Fruit fly (Drosophila melanogaster) whole organism, embryonic: ENCODE measurements around the gene ClC-a.

ENCODE experiments used
- CG11085 ChIP-seq: fragments of 200-800 bp; sonication (Bioruptor generic); IDR thresholded peaks from 2 replicates; pipeline ENCODE4 v1.3.6; 2022; ENCODE audit warnings: missing biosample characterization, missing genetic modification characterization
- CG11093 ChIP-seq: fragments of 200-800 bp; sonication (Bioruptor generic); IDR thresholded peaks from 3 replicates; pipeline ENCODE4 v1.3.6; 2022; ENCODE audit warnings: missing biosample characterization, missing genetic modification characterization
- CG11398 ChIP-seq: fragments of 200-800 bp; sonication (Bioruptor generic); optimal IDR thresholded peaks from 2 replicates; lab custom pipeline; 2016; ENCODE audit warnings: missing biosample characterization, missing genetic modification characterization
- CG11456 ChIP-seq: fragments of 200-800 bp; sonication (Bioruptor generic); IDR thresholded peaks from 3 replicates; pipeline ENCODE4 v1.3.6; 2022; ENCODE audit warnings: missing biosample characterization, missing genetic modification characterization
- CG11560 ChIP-seq: fragments of 200-800 bp; sonication (Bioruptor generic); IDR thresholded peaks from 3 replicates; pipeline ENCODE4 v1.3.6; 2022; ENCODE audit warnings: missing biosample characterization, missing genetic modification characterization
- CG12104 ChIP-seq: fragments of 200-800 bp; sonication (Bioruptor generic); optimal IDR thresholded peaks from 3 replicates; lab custom pipeline; 2016; ENCODE audit warnings: missing biosample characterization, missing genetic modification characterization
- CG12236 ChIP-seq: fragments of 200-800 bp; sonication (Bioruptor generic); optimal IDR thresholded peaks from 2 replicates; lab custom pipeline; 2016; ENCODE audit warnings: missing biosample characterization, missing genetic modification characterization
- CG14014 ChIP-seq: fragments of 200-800 bp; sonication (Bioruptor generic); IDR thresholded peaks from 2 replicates; pipeline ENCODE4 v1.3.6; 2022; ENCODE audit warnings: missing biosample characterization, missing genetic modification characterization
- CG14860 ChIP-seq: fragments of 200-800 bp; sonication (Bioruptor generic); IDR thresholded peaks from 3 replicates; pipeline ENCODE4 v1.3.6; 2022; ENCODE audit warnings: missing biosample characterization, missing genetic modification characterization; ENCODE audit not compliant: partially characterized antibody
- CG17328 ChIP-seq: fragments of 200-800 bp; sonication (Bioruptor generic); IDR thresholded peaks from 2 replicates; pipeline ENCODE4 v1.3.6; 2022; ENCODE audit warnings: missing biosample characterization, missing genetic modification characterization
- CG2712 ChIP-seq: fragments of 200-800 bp; optimal IDR thresholded peaks from 3 replicates; lab custom pipeline; 2019; ENCODE audit warnings: missing biosample characterization, mild to moderate bottlenecking, missing genetic modification characterization, moderate library complexity
- CG3163 ChIP-seq: fragments of 200-800 bp; sonication (Bioruptor generic); optimal IDR thresholded peaks from 3 replicates; lab custom pipeline; 2016; ENCODE audit warnings: missing biosample characterization, missing genetic modification characterization
- CG4328 ChIP-seq: fragments of 200-800 bp; sonication (Bioruptor generic); optimal IDR thresholded peaks from 3 replicates; lab custom pipeline; 2017; ENCODE audit warnings: missing biosample characterization, missing genetic modification reagents, missing genetic modification characterization
- CG6254 ChIP-seq: fragments of 200-800 bp; sonication (Bioruptor generic); optimal IDR thresholded peaks from 3 replicates; lab custom pipeline; 2017; ENCODE audit warnings: mild to moderate bottlenecking, missing biosample characterization, missing genetic modification reagents, missing genetic modification characterization
- CG7372 ChIP-seq: fragments of 200-800 bp; sonication (Bioruptor generic); IDR thresholded peaks from 2 replicates; pipeline ENCODE4 v1.3.6; 2022; ENCODE audit warnings: missing biosample characterization, missing genetic modification characterization
- CG7745 ChIP-seq: fragments of 200-800 bp; sonication (Bioruptor generic); optimal IDR thresholded peaks from 2 replicates; lab custom pipeline; 2018; ENCODE audit warnings: missing biosample characterization, mild to moderate bottlenecking, missing genetic modification characterization, moderate library complexity
- Dbx ChIP-seq: fragments of 200-800 bp; sonication (Bioruptor generic); IDR thresholded peaks from 3 replicates; pipeline ENCODE4 v1.3.6; 2022; ENCODE audit warnings: missing biosample characterization, missing genetic modification characterization
- Dip2 ChIP-seq: fragments of 200-800 bp; sonication (Bioruptor generic); IDR thresholded peaks from 2 replicates; pipeline ENCODE4 v1.3.6; 2022; ENCODE audit warnings: missing biosample characterization, missing genetic modification characterization
- Doc3 ChIP-seq: fragments of 200-800 bp; sonication (Bioruptor generic); IDR thresholded peaks from 3 replicates; pipeline ENCODE4 v1.3.6; 2022; ENCODE audit warnings: missing biosample characterization, missing genetic modification characterization; ENCODE audit not compliant: partially characterized antibody
- Dp ChIP-seq: fragments of 200-800 bp; sonication (Bioruptor generic); optimal IDR thresholded peaks from 2 replicates; lab custom pipeline; 2018; ENCODE audit warnings: missing biosample characterization, mild to moderate bottlenecking, missing genetic modification characterization, moderate library complexity
- Elba2 ChIP-seq: fragments of 200-800 bp; sonication (Bioruptor generic); optimal IDR thresholded peaks from 3 replicates; lab custom pipeline; 2016; ENCODE audit warnings: missing biosample characterization, missing genetic modification characterization
- HHEX ChIP-seq: fragments of 200-800 bp; sonication (Bioruptor generic); optimal IDR thresholded peaks from 3 replicates; lab custom pipeline; 2017; ENCODE audit warnings: missing biosample characterization, mild to moderate bottlenecking, missing genetic modification characterization, missing genetic modification reagents
- HLH4C ChIP-seq: fragments of 200-800 bp; sonication (Bioruptor generic); IDR thresholded peaks from 3 replicates; pipeline ENCODE4 v1.3.6; 2022; ENCODE audit warnings: missing biosample characterization, missing genetic modification characterization; ENCODE audit not compliant: partially characterized antibody
- Hr78 ChIP-seq, 2 experiments: fragments of 200-800 bp in 1 of 2; fragments of >200 bp in 1 of 2; sonication (Bioruptor generic) in 1 of 2; optimal IDR thresholded peaks; 2 replicates each; lab custom pipeline; 2017 to 2019; ENCODE audit warnings: missing biosample characterization in 2 of 2, missing genetic modification characterization in 2 of 2, mild to moderate bottlenecking in 1 of 2, moderate library complexity in 1 of 2
- NC2β ChIP-seq: fragments of 200-800 bp; sonication (Bioruptor generic); optimal IDR thresholded peaks from 2 replicates; lab custom pipeline; 2016; ENCODE audit warnings: missing biosample characterization, missing genetic modification characterization
- Side ChIP-seq: fragments of 200-800 bp; sonication (Bioruptor generic); optimal IDR thresholded peaks from 2 replicates; lab custom pipeline; 2016; ENCODE audit warnings: missing biosample characterization, missing genetic modification characterization
- Sin3A ChIP-seq: fragments of >200 bp; optimal IDR thresholded peaks from 2 replicates; lab custom pipeline; 2018
- Sox100B ChIP-seq: fragments of 200-800 bp; sonication (Bioruptor generic); optimal IDR thresholded peaks from 3 replicates; lab custom pipeline; 2018; ENCODE audit warnings: missing biosample characterization, mild to moderate bottlenecking, missing genetic modification characterization
- Sry-β ChIP-seq: fragments of 200-800 bp; sonication (Bioruptor generic); optimal IDR thresholded peaks from 2 replicates; lab custom pipeline; 2018; ENCODE audit warnings: missing biosample characterization, mild to moderate bottlenecking, missing genetic modification characterization, moderate library complexity
- TFAM ChIP-seq: fragments of 200-800 bp; sonication (Bioruptor generic); optimal IDR thresholded peaks from 2 replicates; lab custom pipeline; 2017; ENCODE audit warnings: missing biosample characterization, missing genetic modification characterization, inconsistent platforms
- Xrp1 ChIP-seq: fragments of 200-800 bp; sonication (Bioruptor generic); IDR thresholded peaks from 2 replicates; pipeline ENCODE4 v1.3.6; 2022; ENCODE audit warnings: missing biosample characterization, missing genetic modification characterization
- ab ChIP-seq: fragments of 200-800 bp; sonication (Bioruptor generic); optimal IDR thresholded peaks from 2 replicates; lab custom pipeline; 2016; ENCODE audit warnings: missing biosample characterization, missing genetic modification characterization
- bab2 ChIP-seq: fragments of 200-800 bp; sonication (Bioruptor generic); optimal IDR thresholded peaks from 2 replicates; lab custom pipeline; 2016; ENCODE audit warnings: missing biosample characterization, missing genetic modification characterization
- bbx ChIP-seq: fragments of 200-800 bp; sonication (Bioruptor generic); IDR thresholded peaks from 2 replicates; pipeline ENCODE4 v1.3.6; 2022; ENCODE audit warnings: missing biosample characterization, missing genetic modification characterization; ENCODE audit not compliant: partially characterized antibody
- chm ChIP-seq: fragments of 200-800 bp; sonication (Bioruptor generic); IDR thresholded peaks from 2 replicates; pipeline ENCODE4 v1.3.6; 2022; ENCODE audit warnings: missing biosample characterization, missing genetic modification characterization
- ci ChIP-seq: fragments of 200-800 bp; sonication (Bioruptor generic); IDR thresholded peaks from 3 replicates; pipeline ENCODE4 v1.3.6; 2022; ENCODE audit warnings: missing biosample characterization, missing genetic modification characterization
- dm ChIP-seq: fragments of 200-800 bp; sonication (Bioruptor generic); optimal IDR thresholded peaks from 3 replicates; lab custom pipeline; 2016; ENCODE audit warnings: missing biosample characterization, missing genetic modification characterization
- ems ChIP-seq: fragments of 200-800 bp; sonication (Bioruptor generic); optimal IDR thresholded peaks from 3 replicates; lab custom pipeline; 2016; ENCODE audit warnings: missing biosample characterization, missing genetic modification characterization
- eve ChIP-seq, 2 experiments: fragments of >200 bp; optimal IDR thresholded peaks; 2 replicates each; lab custom pipeline; 2017; ENCODE audit warnings: missing biosample characterization in 2 of 2, missing genetic modification characterization in 2 of 2
- fd96Cb ChIP-seq: fragments of 200-800 bp; sonication (Bioruptor generic); optimal IDR thresholded peaks from 2 replicates; lab custom pipeline; 2018; ENCODE audit warnings: missing biosample characterization, mild to moderate bottlenecking, missing genetic modification characterization, moderate library complexity
- fu2 ChIP-seq: fragments of 200-800 bp; sonication (Bioruptor generic); optimal IDR thresholded peaks from 2 replicates; lab custom pipeline; 2016; ENCODE audit warnings: missing biosample characterization, missing genetic modification characterization
- gt ChIP-seq: fragments of 200-800 bp; sonication (Bioruptor generic); IDR thresholded peaks from 2 replicates; pipeline ENCODE4 v1.3.6; 2022; ENCODE audit warnings: missing biosample characterization, missing genetic modification characterization
- pb ChIP-seq: fragments of 200-800 bp; sonication (Bioruptor generic); optimal IDR thresholded peaks from 3 replicates; lab custom pipeline; 2016; ENCODE audit warnings: missing biosample characterization, missing genetic modification characterization
- peb ChIP-seq: fragments of 200-800 bp; sonication (Bioruptor generic); IDR thresholded peaks from 2 replicates; pipeline ENCODE4 v1.3.6; 2022; ENCODE audit warnings: missing biosample characterization, missing genetic modification characterization
- phol ChIP-seq: fragments of 200-800 bp; sonication (Bioruptor generic); optimal IDR thresholded peaks from 3 replicates; lab custom pipeline; 2018; ENCODE audit warnings: missing biosample characterization, mild to moderate bottlenecking, missing genetic modification characterization, moderate library complexity
- ranshi ChIP-seq: fragments of 200-800 bp; sonication (Bioruptor generic); IDR thresholded peaks from 2 replicates; pipeline ENCODE4 v1.3.6; 2022; ENCODE audit warnings: missing biosample characterization, missing genetic modification characterization
- schlank ChIP-seq: fragments of 200-800 bp; sonication (Bioruptor generic); optimal IDR thresholded peaks from 2 replicates; lab custom pipeline; 2018; ENCODE audit warnings: missing biosample characterization, mild to moderate bottlenecking, missing genetic modification characterization
- sim ChIP-seq: fragments of 200-800 bp; sonication (Bioruptor generic); IDR thresholded peaks from 2 replicates; pipeline ENCODE4 v1.3.6; 2022; ENCODE audit warnings: missing biosample characterization, missing genetic modification characterization
- sr ChIP-seq: fragments of 200-800 bp; sonication (Bioruptor generic); IDR thresholded peaks from 3 replicates; pipeline ENCODE4 v1.3.6; 2022; ENCODE audit warnings: missing biosample characterization, missing genetic modification characterization
- tll ChIP-seq, 2 experiments: fragments of 200-800 bp in 1 of 2; fragments of >200 bp in 1 of 2; sonication (Bioruptor generic) in 1 of 2; optimal IDR thresholded peaks; 2 replicates each; lab custom pipeline; 2017 to 2019; ENCODE audit warnings: missing biosample characterization in 2 of 2, missing genetic modification characterization in 2 of 2, mild to moderate bottlenecking in 1 of 2, moderate library complexity in 1 of 2

Gene ClC-a

DNA sequence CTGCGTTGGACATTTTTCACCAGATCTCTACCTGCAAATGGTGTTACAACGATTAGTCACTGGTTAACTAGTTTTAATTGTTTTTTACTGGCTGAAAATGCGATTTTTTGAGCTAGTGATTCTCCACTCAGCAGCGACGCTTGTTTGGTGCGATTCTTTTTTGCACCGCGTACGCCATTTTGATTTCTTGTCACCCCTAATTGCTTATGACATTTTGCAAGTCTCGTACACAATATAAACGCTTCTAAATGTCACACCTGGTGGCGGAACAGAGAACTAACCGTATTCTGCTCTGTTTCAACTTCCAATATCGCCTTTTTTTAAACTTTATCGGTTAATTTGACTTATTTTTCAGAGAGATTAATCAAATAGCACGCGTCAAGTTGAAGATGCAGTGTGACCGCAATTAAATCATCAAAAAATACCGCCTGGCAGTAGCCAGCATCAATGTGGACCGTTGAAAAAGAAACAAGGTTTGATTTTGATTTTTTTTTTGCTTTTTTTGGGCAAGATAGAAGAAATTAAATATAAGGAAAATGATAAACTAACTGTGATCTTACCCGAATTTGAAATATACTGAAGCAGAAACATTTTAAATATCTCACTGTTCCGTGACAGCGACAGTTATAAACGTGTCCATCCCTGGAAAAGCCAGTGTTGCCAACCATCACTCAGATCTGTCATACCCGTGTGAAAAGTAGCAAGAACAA lies 6.1 kb upstream of the ClC-a start, which contains the start of the genes COX5A and glo (continued):
- TF ChIP-seq CG4328 (GFP tag; lab: Kevin White, UChicago) (peak; percentile 55), CG12236 (GFP tag; lab: Kevin White, UChicago) (peak; percentile 80), Elba2 (GFP tag; lab: Kevin White, UChicago) (peak; percentile 57), HLH4C (no peak), gt (GFP tag; lab: Robert Waterston, UW) (no peak; the same call in 1 of the 2 replicates), CG6254 (GFP tag; lab: Kevin White, UChicago) (no peak), NC2β (GFP tag; lab: Kevin White, UChicago) (peak; percentile 90), CG12104 (GFP tag; lab: Kevin White, UChicago) (peak; percentile 69), Dbx (GFP tag; lab: Robert Waterston, UW) (peak; percentile 83), Hr78 (GFP tag; optimal IDR thresholded peaks at IDR 0.05; lab: Kevin White, UChicago) (no peak), CG11093 (GFP tag; lab: Robert Waterston, UW) (0 out of 3 replicates have a peak, but pooled peaks have one; percentile 39), ci (GFP tag; lab: Robert Waterston, UW) (peak; percentile 85), CG11456 (peak; percentile 86), peb (GFP tag; lab: Robert Waterston, UW) (peak; percentile 58; the same call in 1 of the 2 replicates), schlank (tag; lab: Kevin White, UChicago) (no peak), CG7372 (GFP tag; lab: Robert Waterston, UW) (peak; percentile 78), CG11398 (GFP tag; lab: Kevin White, UChicago) (peak; percentile 7), sr (GFP tag; lab: Robert Waterston, UW) (0 out of 3 replicates have a peak, but pooled peaks have one; percentile 20), CG11560 (tag; lab: Robert Waterston, UW) (no peak; the same call in 2 of the 3 replicates), fu2 (peak; percentile 84), phol (peak; percentile 98), fd96Cb (tag; lab: Kevin White, UChicago) (peak; percentile 52), Dip2 (GFP tag; lab: Robert Waterston, UW) (no peak), ab (GFP tag; lab: Kevin White, UChicago) (peak; percentile 17), pb (GFP tag; lab: Kevin White, UChicago) (peak; percentile 26), HHEX (GFP tag; lab: Kevin White, UChicago) (peak; percentile 56), CG14014 (GFP tag; lab: Robert Waterston, UW) (peak; percentile 73), TFAM (GFP tag; lab: Kevin White, UChicago) (no peak), CG3163 (GFP tag; lab: Kevin White, UChicago) (peak; percentile 71), CG14860 (GFP tag; lab: Robert Waterston, UW) (no peak), sim (GFP tag; lab: Robert Waterston, UW) (no peak), chm (GFP tag; lab: Robert Waterston, UW) (peak; percentile 89), CG17328 (GFP tag; lab: Robert Waterston, UW) (peak; percentile 72), Sin3A (lab: Kevin White, UChicago) (peak; percentile 92), CG7745 (no peak), bbx (GFP tag; lab: Robert Waterston, UW) (no peak; the same call in 1 of the 2 replicates), Doc3 (GFP tag; lab: Robert Waterston, UW) (0 out of 3 replicates have a peak, but pooled peaks have one; percentile 27), tll (GFP tag; optimal IDR thresholded peaks at IDR 0.05; lab: Kevin White, UChicago) (peak; percentile 32), bab2 (GFP tag; lab: Kevin White, UChicago) (peak; percentile 88), Dp (GFP tag; lab: Kevin White, UChicago) (peak; percentile 41), eve (GFP tag; optimal IDR thresholded peaks at IDR 0.05; lab: Kevin White, UChicago) (no peak), CG11085 (GFP tag; lab: Robert Waterston, UW) (peak; percentile 67), Sry-β (GFP tag; lab: Kevin White, UChicago) (peak; percentile 34), ranshi (GFP tag; lab: Robert Waterston, UW) (peak; percentile 75), Xrp1 (GFP tag; lab: Robert Waterston, UW) (peak; percentile 81), Side (GFP tag; lab: Kevin White, UChicago) (peak; percentile 80), dm (GFP tag; lab: Kevin White, UChicago) (peak; percentile 91), CG2712 (tag; lab: Kevin White, UChicago) (peak; percentile 79), Sox100B (no peak), ems (GFP tag; lab: Kevin White, UChicago) (peak; percentile 84)
